Fruit fly (Drosophila melanogaster) whole organism: ENCODE data around the gene Trim9.

Experiments used
- CG8478 ChIP-seq: fragments of >200 bp; optimal IDR thresholded peaks from 2 replicates; lab custom pipeline; 2018; ENCODE audit warnings: inconsistent platforms
- EcR ChIP-seq, 2 experiments: fragments of >200 bp; optimal IDR thresholded peaks; 2 replicates each; lab custom pipeline; 2017; ENCODE audit warnings: missing biosample characterization in 2 of 2, missing genetic modification characterization in 2 of 2, missing genetic modification reagents in 2 of 2
- psq ChIP-seq: fragments of >200 bp; optimal IDR thresholded peaks from 2 replicates; lab custom pipeline; 2017
- usp ChIP-seq: fragments of >200 bp; optimal IDR thresholded peaks from 2 replicates; lab custom pipeline; 2017; ENCODE audit warnings: missing biosample characterization, missing genetic modification characterization, mixed read lengths

DNA sequence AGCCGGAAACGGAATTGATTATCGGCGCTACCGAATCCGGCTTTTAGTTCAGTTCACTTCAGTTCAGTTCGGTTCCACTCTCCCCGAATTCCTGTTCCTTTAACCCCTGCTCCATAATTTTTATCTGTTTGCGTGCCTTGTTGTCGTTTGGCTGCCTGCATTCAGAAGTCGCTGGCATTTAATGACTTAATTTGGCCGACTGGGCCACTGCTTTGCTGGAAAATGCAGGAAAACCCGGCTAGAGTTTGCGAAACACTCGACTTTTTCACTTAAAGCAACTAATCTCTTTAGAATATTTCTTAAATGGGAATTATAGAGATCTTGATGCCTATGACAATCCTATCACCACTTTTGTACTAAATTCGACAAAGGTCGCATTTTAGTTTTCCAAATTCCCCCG lies 34.8 kb downstream of the Trim9 start, which contains the start of gene CG34160:
- no peak for TF ChIP-seq usp (GFP tag; lab: Kevin White, UChicago)
- TF ChIP-seq CG8478 = no peak
- TF ChIP-seq EcR (GFP tag; optimal IDR thresholded peaks at IDR 0.05; lab: Kevin White, UChicago) = no peak
- no peak for TF ChIP-seq psq (lab: Kevin White, UChicago)
